Worm (Caenorhabditis elegans): ENCODE results near the gene C14B9.2.

DNA sequence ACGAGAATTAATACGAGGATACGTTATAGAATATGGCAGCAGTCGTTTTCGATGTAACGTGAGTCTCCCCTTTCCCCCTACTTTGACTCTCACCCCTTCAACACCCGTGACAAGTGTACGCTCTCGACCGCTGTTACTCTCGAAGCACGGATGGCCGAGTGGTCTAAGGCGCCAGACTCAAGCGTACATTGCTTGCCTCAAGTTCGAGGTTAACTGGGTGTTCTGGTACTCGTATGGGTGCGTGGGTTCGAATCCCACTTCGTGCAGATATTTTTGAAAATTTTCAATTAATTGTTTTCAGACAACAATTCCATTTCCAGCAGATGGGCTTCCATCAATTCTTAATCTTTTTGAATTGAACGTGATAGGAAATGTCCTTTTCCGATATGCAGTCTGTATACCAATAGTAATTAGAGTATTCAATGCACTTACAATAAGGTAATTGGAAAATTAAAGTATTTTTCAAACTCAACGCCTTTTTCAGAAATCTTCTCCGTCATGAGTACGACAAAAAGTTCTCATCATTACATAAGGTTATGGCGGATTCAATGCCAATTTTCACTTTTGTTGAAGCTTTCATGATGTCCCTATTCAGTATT is 23.9 kb upstream of the C14B9.2 start:
- TF ChIP-seq pqm-1 (tag; optimal IDR thresholded peaks at IDR 0.05) (no peak), egl-27 (tag; optimal IDR thresholded peaks at IDR 0.05) (no peak), jun-1 (tag; optimal IDR thresholded peaks at IDR 0.05) (no peak), pha-4 (GFP tag; IDR thresholded peaks at IDR 0.05) (peak; percentile 73; the same call in 1 of the 2 replicates), pha-4 (tag; optimal IDR thresholded peaks at IDR 0.05) (no peak), lir-3 (tag; optimal IDR thresholded peaks at IDR 0.05) (peak; percentile 49), Y48G9A.11 (GFP tag; IDR thresholded peaks at IDR 0.05) (peak; percentile 69; the same call in 1 of the 2 replicates), nhr-111 (GFP tag; optimal IDR thresholded peaks at IDR 0.05) (peak; percentile 27), skn-1 (tag; optimal IDR thresholded peaks at IDR 0.05) (no peak), Y75B8A.6 (GFP tag; IDR thresholded peaks at IDR 0.05) (no peak; the same call in 1 of the 2 replicates), nhr-48 (tag; optimal IDR thresholded peaks at IDR 0.05) (peak; percentile 49), fkh-10 (GFP tag; optimal IDR thresholded peaks at IDR 0.05) (peak; percentile 9)
